Worm (Caenorhabditis elegans): Measurements from ENCODE around the gene glb-28.

DNA sequence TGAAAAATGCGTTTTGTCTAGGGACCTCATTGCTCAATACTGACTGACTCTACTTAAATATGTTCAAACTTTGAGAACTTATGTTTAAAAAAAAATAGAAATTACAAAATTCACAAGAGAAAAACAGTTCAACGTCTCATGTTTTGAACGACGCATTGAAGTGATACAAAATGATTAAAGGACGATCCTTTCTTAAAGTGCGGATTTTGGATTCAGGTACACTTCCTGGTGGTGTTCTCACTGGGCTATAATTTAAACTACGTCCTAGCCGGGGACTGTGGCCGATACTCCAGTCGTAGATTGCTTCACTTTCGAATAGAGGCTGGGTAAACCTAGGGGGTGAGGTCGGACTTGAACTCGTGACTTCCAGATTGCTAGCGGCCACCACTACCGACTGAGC is 18.6 kb upstream of the glb-28 start:
- TF ChIP-seq lin-13 (tag; optimal IDR thresholded peaks at IDR 0.05) (no peak), ham-2 (GFP tag; optimal IDR thresholded peaks at IDR 0.05) (no peak), mep-1 (tag; optimal IDR thresholded peaks at IDR 0.05) (no peak), cnd-1 (tag; optimal IDR thresholded peaks at IDR 0.05) (no peak), snpc-4 (tag; optimal IDR thresholded peaks at IDR 0.05) (no peak)
